Worm (Caenorhabditis elegans) whole organism, midembryonic: Measurements from ENCODE around the gene M18.3.
A peak's percentile ranks its signal among the peaks of the same experiment; 100 is the strongest.

Source experiments
- T22C8.4 ChIP-seq: fragments of 200-800 bp; sonication (Bioruptor generic); IDR thresholded peaks from 2 replicates; pipeline ENCODE4 v1.3.6; 2022; ENCODE audit warnings: missing genetic modification characterization, missing compliant biosample characterization
- cog-1 ChIP-seq: sonication (generic microtip); optimal IDR thresholded peaks from 2 replicates; lab custom pipeline; 2016; ENCODE audit warnings: missing genetic modification characterization, missing compliant biosample characterization
- flt-1 ChIP-seq: fragments of 200-800 bp; sonication (Bioruptor generic); IDR thresholded peaks from 2 replicates; pipeline ENCODE4 v1.3.6; 2022; ENCODE audit warnings: missing genetic modification characterization, missing compliant biosample characterization
- klf-2 ChIP-seq: fragments of 200-800 bp; sonication (Bioruptor generic); conservative IDR thresholded peaks from 2 replicates; pipeline ENCODE4 v1.3.6; 2022; ENCODE audit warnings: missing genetic modification reagents, missing genetic modification characterization, missing compliant biosample characterization
- med-1 ChIP-seq: sonication (generic microtip); optimal IDR thresholded peaks from 2 replicates; lab custom pipeline; 2017; ENCODE audit warnings: missing genetic modification characterization, mild to moderate bottlenecking, missing compliant biosample characterization, antibody characterized with exemption, missing genetic modification reagents; ENCODE audit not compliant: insufficient read depth
- ref-1 ChIP-seq: fragments of 200-800 bp; sonication (Bioruptor generic); conservative IDR thresholded peaks from 2 replicates; pipeline ENCODE4 v1.3.6; 2022; ENCODE audit warnings: missing genetic modification reagents, missing genetic modification characterization, missing compliant biosample characterization
- tab-1 ChIP-seq: fragments of 200-800 bp; sonication (Bioruptor generic); IDR thresholded peaks from 2 replicates; pipeline ENCODE4 v1.3.6; 2022; ENCODE audit warnings: missing genetic modification characterization, missing compliant biosample characterization
- ztf-23 ChIP-seq: fragments of 200-800 bp; sonication (Bioruptor generic); IDR thresholded peaks from 2 replicates; pipeline ENCODE4 v1.3.6; 2022; ENCODE audit warnings: missing genetic modification reagents, missing genetic modification characterization, missing compliant biosample characterization
- ztf-29 ChIP-seq: fragments of 200-800 bp; sonication (Bioruptor generic); IDR thresholded peaks from 2 replicates; pipeline ENCODE4 v1.3.6; 2022; ENCODE audit warnings: missing genetic modification reagents, missing genetic modification characterization, missing compliant biosample characterization

Gene M18.3

DNA sequence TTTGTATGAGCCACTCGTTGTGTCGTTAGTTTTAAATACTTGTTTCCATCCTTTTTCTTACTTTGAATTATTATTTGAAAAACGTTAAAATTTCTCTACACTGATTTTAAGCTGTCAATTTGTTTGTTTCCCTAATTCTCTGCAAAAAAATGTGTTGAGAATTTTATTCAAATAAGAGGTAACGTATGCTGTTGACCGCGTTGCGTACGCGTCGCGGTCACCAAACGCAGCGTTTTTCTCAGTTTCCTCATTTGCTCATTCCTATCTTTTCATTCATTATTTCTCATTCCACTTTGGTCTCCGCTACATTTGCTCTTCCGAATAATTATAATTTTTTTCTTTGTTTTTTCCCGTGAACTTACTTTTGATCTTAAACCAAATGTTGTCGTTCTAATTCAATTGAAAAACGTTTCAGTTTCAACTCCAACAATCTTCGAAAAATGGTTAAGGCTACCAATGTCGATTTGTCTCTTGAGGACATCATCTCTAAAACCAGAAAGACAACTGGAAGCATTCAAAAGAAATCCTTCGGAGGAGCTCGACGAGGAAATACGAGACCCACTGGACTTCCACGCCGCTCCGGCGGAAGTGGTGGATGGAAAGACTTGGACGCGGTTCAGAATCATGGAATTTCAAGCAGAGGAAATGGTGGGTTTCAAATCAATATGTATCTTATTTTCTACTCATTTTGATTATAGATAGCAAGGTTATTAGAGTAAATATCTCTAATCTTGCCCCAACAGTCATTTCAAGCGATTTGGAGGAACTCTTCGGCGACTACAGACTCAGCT, 17.4 kb downstream of the M18.3 start, which contains the start of gene aly-3:
aly-3 (plus strand) TSS at position 409 of the 791 bp plus-strand sequence.
- TF ChIP-seq flt-1 (GFP tag; lab: Robert Waterston, UW), result no peak
- no peak for TF ChIP-seq ref-1 (GFP tag; lab: Robert Waterston, UW)
- TF ChIP-seq klf-2 (GFP tag; lab: Robert Waterston, UW), result no peak
- TF ChIP-seq T22C8.4 (GFP tag; lab: Robert Waterston, UW), result no peak
- no peak for TF ChIP-seq med-1
- TF ChIP-seq cog-1, result no peak
- TF ChIP-seq tab-1 (GFP tag; lab: Robert Waterston, UW), result no peak
- no peak for TF ChIP-seq ztf-29 (GFP tag; lab: Robert Waterston, UW)
- TF ChIP-seq ztf-23 (GFP tag; lab: Robert Waterston, UW), result no peak

DNA sequence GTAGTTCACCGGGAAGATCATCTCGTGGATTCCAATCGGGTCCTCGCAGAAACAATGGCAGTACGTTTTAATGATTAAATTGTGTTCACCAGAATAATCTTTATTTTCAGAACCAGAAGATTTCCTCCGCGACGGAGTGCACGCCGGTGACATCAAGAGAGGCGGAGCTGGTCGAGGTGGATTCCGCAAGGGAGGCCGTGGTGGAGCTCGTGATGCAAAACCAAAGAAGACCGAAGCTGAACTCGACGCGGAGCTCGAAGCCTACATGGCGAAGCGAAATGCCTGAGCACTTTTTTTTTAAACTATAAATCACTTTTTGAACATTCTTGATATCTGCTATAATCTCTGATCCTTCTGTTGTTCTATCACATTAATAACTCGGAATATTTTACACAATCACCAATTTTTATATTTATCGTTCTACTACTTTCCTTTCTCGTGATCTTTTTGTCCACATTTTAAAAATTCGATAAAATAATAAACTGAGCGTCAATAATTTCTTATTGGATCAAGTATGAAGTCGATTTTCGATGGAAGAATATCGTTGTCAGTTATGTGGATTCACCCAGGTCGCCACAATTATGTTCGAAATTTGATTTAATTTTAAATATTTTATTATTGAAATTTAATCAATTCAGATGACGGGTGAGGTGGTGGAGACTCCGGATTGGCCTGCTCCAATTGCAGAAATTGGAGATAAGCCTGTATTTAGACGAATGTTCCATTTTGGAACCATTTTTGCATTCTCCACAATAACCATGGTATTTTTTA, 18.8 kb downstream of the M18.3 start, which contains the start of gene dhhc-6:
dhhc-6 (plus strand) TSS at position 639 of the 771 bp plus-strand sequence.
- TF ChIP-seq ztf-29 (GFP tag; lab: Robert Waterston, UW) (no peak), flt-1 (GFP tag; lab: Robert Waterston, UW) (0 out of 2 replicates have a peak, but pooled peaks have one; percentile 11)

DNA sequence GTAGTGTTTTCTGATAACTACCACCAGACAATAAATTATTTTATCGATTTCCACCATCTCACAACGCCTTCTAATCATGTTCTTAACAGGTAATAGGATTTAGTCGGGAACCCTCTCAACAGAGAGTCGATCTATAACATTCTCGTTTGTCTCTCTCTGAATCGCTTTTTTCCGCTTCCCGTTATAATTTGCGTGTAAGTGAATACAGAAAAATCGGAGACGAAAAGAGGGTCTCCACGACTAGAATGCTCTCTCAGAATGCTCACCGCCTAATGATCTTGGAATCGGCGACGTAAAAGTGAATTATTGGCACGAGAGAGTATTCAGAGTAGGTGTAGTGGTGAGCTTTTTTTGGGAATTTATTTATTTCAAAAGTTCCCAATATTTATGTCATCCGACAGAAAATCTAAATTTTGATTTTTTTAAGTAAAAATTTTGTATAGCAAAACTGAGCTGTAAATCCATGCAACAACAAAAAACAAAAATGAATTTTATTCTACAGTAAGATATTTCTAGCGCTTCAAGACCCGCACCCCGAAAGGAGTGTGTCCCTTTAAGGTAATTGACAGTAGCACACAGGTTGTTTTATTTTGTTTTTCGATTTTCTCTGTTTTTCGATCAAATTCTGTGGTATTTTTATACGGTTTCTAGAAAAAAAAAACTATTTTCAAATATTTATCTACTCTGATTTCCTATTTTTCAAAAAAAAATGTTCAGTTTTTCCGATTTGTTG, 21.2 kb downstream of the M18.3 start:
- TF ChIP-seq T22C8.4 (GFP tag; lab: Robert Waterston, UW) (no peak), med-1 (no peak), ref-1 (GFP tag; lab: Robert Waterston, UW) (no peak), ztf-23 (GFP tag; lab: Robert Waterston, UW) (no peak), flt-1 (GFP tag; lab: Robert Waterston, UW) (no peak), cog-1 (no peak), klf-2 (GFP tag; lab: Robert Waterston, UW) (no peak), ztf-29 (GFP tag; lab: Robert Waterston, UW) (no peak), tab-1 (GFP tag; lab: Robert Waterston, UW) (no peak)

DNA sequence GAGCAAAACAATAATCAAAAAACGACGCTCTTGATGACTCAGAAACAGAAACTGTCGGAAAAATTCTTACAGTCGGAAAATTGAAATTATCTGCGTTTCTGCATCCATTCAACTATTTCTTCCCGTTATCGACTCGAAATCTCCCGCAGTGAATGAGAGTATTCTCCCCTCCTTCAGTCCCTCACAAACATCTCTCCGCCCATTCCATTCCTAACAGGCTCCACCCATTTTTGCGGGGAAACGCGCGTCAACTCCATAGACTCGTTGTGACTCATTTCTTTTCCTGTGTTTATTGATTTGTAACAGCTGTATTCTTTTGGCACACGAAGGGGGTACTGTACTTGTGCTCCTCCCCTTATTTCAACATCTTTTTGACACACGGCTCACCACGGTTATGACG, 22.2 kb downstream of the M18.3 start:
- no peak for TF ChIP-seq klf-2 (GFP tag; lab: Robert Waterston, UW)
- TF ChIP-seq ztf-29 (GFP tag; lab: Robert Waterston, UW), result no peak
- no peak for TF ChIP-seq ref-1 (GFP tag; lab: Robert Waterston, UW)
- no peak for TF ChIP-seq tab-1 (GFP tag; lab: Robert Waterston, UW)
- no peak for TF ChIP-seq cog-1
- no peak for TF ChIP-seq med-1
- no peak for TF ChIP-seq T22C8.4 (GFP tag; lab: Robert Waterston, UW)

DNA sequence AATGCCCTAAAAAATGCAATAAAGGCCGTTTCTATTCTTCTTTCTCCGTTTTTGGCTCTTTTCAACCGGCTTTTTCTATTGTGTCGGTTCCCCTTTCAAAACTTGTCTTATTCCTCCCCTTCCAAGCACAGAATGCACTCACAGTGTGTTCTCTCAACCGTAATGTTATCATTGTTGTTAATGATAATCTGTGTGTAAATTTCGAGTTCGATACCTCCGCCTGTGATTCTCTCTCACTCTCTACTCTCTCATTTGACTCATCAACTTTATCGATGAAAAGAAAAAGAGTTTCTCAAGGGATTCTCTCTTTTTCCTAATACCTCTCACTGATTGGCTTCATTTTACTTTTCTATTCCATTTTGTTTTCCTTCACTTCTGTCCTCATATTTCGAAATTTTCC, 23.1 kb downstream of the M18.3 start:
- TF ChIP-seq cog-1 (no peak), ztf-23 (GFP tag; lab: Robert Waterston, UW) (no peak), flt-1 (GFP tag; lab: Robert Waterston, UW) (no peak), klf-2 (GFP tag; lab: Robert Waterston, UW) (no peak), tab-1 (GFP tag; lab: Robert Waterston, UW) (no peak), ztf-29 (GFP tag; lab: Robert Waterston, UW) (no peak), med-1 (no peak), T22C8.4 (GFP tag; lab: Robert Waterston, UW) (no peak), ref-1 (GFP tag; lab: Robert Waterston, UW) (no peak)

DNA sequence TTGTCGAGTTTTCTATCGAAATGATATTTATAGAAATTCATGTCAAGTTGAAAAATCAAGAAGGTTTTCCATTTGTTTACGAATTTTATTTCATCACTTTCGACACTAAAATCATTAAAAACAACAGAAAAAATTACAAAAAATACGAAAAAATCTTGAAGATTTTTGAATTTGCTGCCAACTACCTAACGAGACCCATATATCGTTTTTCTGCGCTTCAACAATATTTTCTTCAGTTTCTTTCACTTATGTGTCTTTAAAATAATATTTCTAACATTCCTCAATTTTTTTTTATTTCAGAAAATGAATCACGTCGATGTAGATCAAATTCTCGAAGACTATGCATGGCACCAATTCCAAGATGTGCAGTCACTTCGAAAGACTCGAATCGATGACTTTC, 23.5 kb downstream of the M18.3 start, which contains the start of gene lin-24:
lin-24 (plus strand) TSS at position 301 of the 400 bp plus-strand sequence.
- TF ChIP-seq cog-1 (no peak), klf-2 (GFP tag; lab: Robert Waterston, UW) (no peak), tab-1 (GFP tag; lab: Robert Waterston, UW) (no peak), med-1 (no peak), ztf-29 (GFP tag; lab: Robert Waterston, UW) (no peak)

DNA sequence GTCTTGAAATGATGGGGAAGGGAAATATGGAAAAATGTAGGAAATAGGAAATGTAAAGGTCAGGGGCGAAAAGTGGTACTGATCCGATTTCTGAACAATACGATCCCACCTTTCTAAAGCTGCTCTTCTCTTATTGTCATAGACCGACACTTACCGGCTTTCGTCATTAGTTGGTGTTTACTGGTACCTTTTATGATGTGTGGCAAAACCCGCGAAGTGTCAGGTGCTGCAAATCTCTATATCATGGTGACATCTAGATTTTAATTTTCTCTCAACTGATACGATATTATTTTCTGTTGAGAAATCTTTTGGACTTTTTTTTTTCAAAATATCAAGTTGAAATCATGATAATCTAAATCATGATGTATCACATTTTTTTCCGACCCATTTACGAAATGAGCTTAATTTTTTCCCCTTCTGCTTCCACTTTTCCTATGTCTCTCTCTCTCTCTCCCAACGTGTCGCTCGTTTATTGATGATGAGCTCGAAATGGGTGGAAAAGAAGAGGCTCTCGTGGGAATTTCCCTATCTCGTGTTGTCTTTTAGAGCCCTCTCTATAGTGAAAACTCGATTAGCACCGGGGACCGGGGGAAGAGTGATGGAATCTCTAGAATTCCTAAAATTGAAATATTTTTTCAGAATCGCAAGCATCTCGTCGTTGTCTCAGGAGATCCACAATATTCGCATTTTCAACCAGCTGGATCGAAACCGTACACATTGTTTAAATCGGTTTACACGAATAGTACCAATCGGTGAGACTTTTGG, 25.8 kb downstream of the M18.3 start:
- TF ChIP-seq ztf-23 (GFP tag; lab: Robert Waterston, UW) (no peak), klf-2 (GFP tag; lab: Robert Waterston, UW) (no peak), flt-1 (GFP tag; lab: Robert Waterston, UW) (no peak), cog-1 (no peak), med-1 (no peak), T22C8.4 (GFP tag; lab: Robert Waterston, UW) (no peak), tab-1 (GFP tag; lab: Robert Waterston, UW) (no peak), ref-1 (GFP tag; lab: Robert Waterston, UW) (no peak), ztf-29 (GFP tag; lab: Robert Waterston, UW) (no peak)

DNA sequence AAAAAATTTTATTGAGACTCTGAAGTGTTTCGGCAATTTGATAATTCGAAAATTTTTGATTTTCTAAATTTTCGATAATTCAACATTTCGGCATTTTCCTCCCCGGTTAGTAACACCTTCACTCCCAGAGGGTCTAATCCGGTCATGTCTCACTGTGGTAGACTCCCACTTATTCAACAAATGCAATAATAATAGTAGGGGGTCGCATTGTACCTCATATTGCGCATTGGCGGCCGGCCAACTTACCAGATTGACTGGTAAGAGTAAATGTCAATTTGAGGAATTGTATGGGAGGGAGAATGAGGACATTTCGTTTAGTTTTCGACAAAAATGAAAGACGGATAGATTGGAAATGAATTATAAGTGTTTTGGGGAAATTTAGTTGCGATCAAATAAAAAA, 28.1 kb downstream of the M18.3 start:
- no peak for TF ChIP-seq ref-1 (GFP tag; lab: Robert Waterston, UW)
- TF ChIP-seq klf-2 (GFP tag; lab: Robert Waterston, UW), result no peak
- TF ChIP-seq ztf-29 (GFP tag; lab: Robert Waterston, UW), result no peak
- no peak for TF ChIP-seq med-1
- no peak; the same call in 1 of the 2 replicates for TF ChIP-seq flt-1 (GFP tag; lab: Robert Waterston, UW)
- TF ChIP-seq T22C8.4 (GFP tag; lab: Robert Waterston, UW), result no peak
